In genomic region chrX:16354598-16355211, ce11 we compare ENCODE assay signal across 4 worm cellular contexts.
TF ChIP-seq lines count a peak whose summit lies in the region.

nhr-28 (plus strand) TSS chrX:16354976.

TF ChIP-seq in whole organism, L1 larva, 84 proteins besides CTCF, POLR2A, EP300 and RAD21:
- TF ChIP-seq nhr-85 (tag; lab: Kevin White, UChicago): peak; percentile 61
- TF ChIP-seq sox-4 (tag; optimal IDR thresholded peaks at IDR 0.05; lab: Kevin White, UChicago): no peak
- no peak for TF ChIP-seq fkh-8 (tag; optimal IDR thresholded peaks at IDR 0.05; lab: Kevin White, UChicago)
- TF ChIP-seq lin-14 (GFP tag; optimal IDR thresholded peaks at IDR 0.05; lab: Kevin White, UChicago): peak; percentile 38
- TF ChIP-seq blmp-1 (tag; optimal IDR thresholded peaks at IDR 0.05; lab: Kevin White, UChicago): peak; percentile 29
- TF ChIP-seq snu-23 (GFP tag; optimal IDR thresholded peaks at IDR 0.05; lab: Kevin White, UChicago): peak; percentile 5
- no peak for TF ChIP-seq unc-98 (GFP tag; IDR thresholded peaks at IDR 0.05; lab: Robert Waterston, UW)
- peak in 1 of 2 experiments; percentile 17 for TF ChIP-seq lsy-2 (tag; optimal IDR thresholded peaks at IDR 0.05; lab: Kevin White, UChicago)
- no peak for TF ChIP-seq mdl-1 (tag; optimal IDR thresholded peaks at IDR 0.05; lab: Kevin White, UChicago)
- peak; percentile 16 for TF ChIP-seq nhr-237 (tag; optimal IDR thresholded peaks at IDR 0.05; lab: Kevin White, UChicago)

TF ChIP-seq in whole organism, L2 larva, 48 proteins besides CTCF, POLR2A, EP300 and RAD21:
- TF ChIP-seq crh-2 (tag; optimal IDR thresholded peaks at IDR 0.05; lab: Kevin White, UChicago): no peak
- peak; percentile 88 for TF ChIP-seq nhr-129 (tag; optimal IDR thresholded peaks at IDR 0.05; lab: Kevin White, UChicago)
- no peak for TF ChIP-seq nhr-12 (tag; optimal IDR thresholded peaks at IDR 0.05; lab: Kevin White, UChicago)
- TF ChIP-seq nhr-21 (tag; optimal IDR thresholded peaks at IDR 0.05; lab: Kevin White, UChicago): no peak
TF ChIP-seq in whole organism, L2 larva: peak in this region for 1.

TF ChIP-seq in whole organism, L3 larva, 47 proteins besides CTCF, POLR2A, EP300 and RAD21:
- TF ChIP-seq fkh-10 (GFP tag; optimal IDR thresholded peaks at IDR 0.05; lab: Kevin White, UChicago) (peak; percentile 74), tbx-2 (tag; optimal IDR thresholded peaks at IDR 0.05; lab: Kevin White, UChicago) (no peak), pha-4 (tag; optimal IDR thresholded peaks at IDR 0.05; lab: Kevin White, UChicago) (peak; percentile 9), ztf-11 (tag; optimal IDR thresholded peaks at IDR 0.05; lab: Kevin White, UChicago) (no peak), pqm-1 (tag; optimal IDR thresholded peaks at IDR 0.05; lab: Kevin White, UChicago) (no peak)

TF ChIP-seq in whole organism, L4 larva, 104 proteins besides CTCF, POLR2A, EP300 and RAD21:
- no peak for TF ChIP-seq ZK337.2 (GFP tag; IDR thresholded peaks at IDR 0.05; lab: Robert Waterston, UW)
- peak; percentile 8 for TF ChIP-seq T20F7.1 (GFP tag; optimal IDR thresholded peaks at IDR 0.05; lab: Kevin White, UChicago)
- peak; percentile 7 for TF ChIP-seq mep-1 (tag; optimal IDR thresholded peaks at IDR 0.05; lab: Kevin White, UChicago)
- TF ChIP-seq fkh-10 (GFP tag; optimal IDR thresholded peaks at IDR 0.05; lab: Kevin White, UChicago): peak; percentile 69
- peak; percentile 73 for TF ChIP-seq aha-1 (tag; lab: Kevin White, UChicago)
- no peak for TF ChIP-seq vab-7 (GFP tag; IDR thresholded peaks at IDR 0.05; lab: Robert Waterston, UW)
- TF ChIP-seq dmd-9 (GFP tag; IDR thresholded peaks at IDR 0.05; lab: Robert Waterston, UW): no peak

Comparison
In these comparisons a context has a peak if more than half of its experiments do, and no peak if none do; other contexts are left out.
1. Of the 29 proteins assayed by ChIP-seq in both whole organism, L4 larva and whole organism, L1 larva: peak only in whole organism, L4 larva: aha-1, fkh-10 and mep-1; only in whole organism, L1 larva: nhr-237; in both: none; in neither: 24; mixed calls (peak in some experiments, not most) for 1.